Fruit fly (Drosophila melanogaster): ENCODE results near the gene CG1271.

Gene CG1271

DNA sequence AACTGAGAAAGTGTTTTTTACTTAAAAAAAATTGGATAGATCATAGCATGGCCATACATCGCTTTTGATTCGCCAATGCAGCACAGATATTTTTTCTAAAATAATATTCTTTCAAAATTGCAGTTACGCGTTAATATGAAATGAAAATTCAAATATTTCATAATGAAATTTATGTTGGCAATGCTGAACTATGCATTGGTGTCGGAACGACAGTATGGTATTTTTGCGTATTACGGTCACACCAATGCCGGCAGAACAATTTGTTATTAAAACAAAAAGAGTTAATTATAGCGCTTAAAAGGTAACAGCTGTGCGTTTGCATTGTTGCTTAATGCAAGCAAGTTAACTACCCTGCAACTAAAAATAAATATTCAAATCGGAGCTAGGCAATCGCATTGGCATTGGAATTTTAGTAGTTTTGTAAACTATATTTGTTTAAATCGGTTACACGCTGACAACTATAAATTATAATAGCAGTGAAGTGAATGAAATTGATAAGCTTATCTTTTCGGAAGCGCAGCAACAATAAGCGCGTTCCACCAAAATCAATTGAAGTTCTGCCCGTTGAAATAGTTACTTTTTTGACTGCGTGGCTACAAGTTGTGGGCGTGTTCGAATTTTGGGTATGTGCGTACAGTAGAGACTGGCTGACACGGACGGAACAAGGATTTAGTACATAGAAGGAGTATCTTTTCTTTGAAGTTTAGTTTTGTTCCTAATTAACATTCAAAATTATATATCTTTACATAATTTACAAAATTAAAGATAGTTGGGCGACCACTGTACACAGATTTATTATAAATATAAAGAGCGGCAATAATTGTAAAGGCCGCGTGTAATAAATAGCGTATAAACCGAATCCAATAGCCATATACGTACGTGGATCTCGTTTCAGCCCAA lies 9.9 kb upstream of the CG1271 start, which contains the start of gene Prx4 (continued):
- TF ChIP-seq Bgb (GFP tag; IDR thresholded peaks at IDR 0.05; ENCODE audit: partially characterized antibody) = no peak
- TF ChIP-seq hth (optimal IDR thresholded peaks at IDR 0.05) = no peak
- TF ChIP-seq ftz-f1 (GFP tag; optimal IDR thresholded peaks at IDR 0.05) = no peak
- peak in 1 of 2 experiments; percentile 81 for TF ChIP-seq bsh (GFP tag; optimal IDR thresholded peaks at IDR 0.05)
- TF ChIP-seq wor (GFP tag; IDR thresholded peaks at IDR 0.05) = peak; percentile 48; the same call in 1 of the 2 replicates
- peak; percentile 50 for TF ChIP-seq sd (tag; optimal IDR thresholded peaks at IDR 0.05)
- TF ChIP-seq CG3838 (GFP tag; optimal IDR thresholded peaks at IDR 0.05) = no peak
- peak; percentile 65 for TF ChIP-seq ap (GFP tag; IDR thresholded peaks at IDR 0.05)
- peak; percentile 74 for TF ChIP-seq pzg (GFP tag; optimal IDR thresholded peaks at IDR 0.05)
- 0 out of 2 replicates have a peak, but pooled peaks have one; percentile 55 for TF ChIP-seq CG16779 (GFP tag; IDR thresholded peaks at IDR 0.05)
- TF ChIP-seq CG12942 (GFP tag; optimal IDR thresholded peaks at IDR 0.05) = peak; percentile 30
- no peak for TF ChIP-seq Camta (GFP tag; optimal IDR thresholded peaks at IDR 0.05)
- TF ChIP-seq br (optimal IDR thresholded peaks at IDR 0.05) = no peak
- peak; percentile 68 for TF ChIP-seq CG9797 (GFP tag; optimal IDR thresholded peaks at IDR 0.05)
- TF ChIP-seq HmgZ (tag; optimal IDR thresholded peaks at IDR 0.05) = peak; percentile 16
- TF ChIP-seq CG18619 (GFP tag; optimal IDR thresholded peaks at IDR 0.05) = peak; percentile 47
- TF ChIP-seq CG31388 (GFP tag; optimal IDR thresholded peaks at IDR 0.05) = no peak
- no peak for TF ChIP-seq CG12744 (GFP tag; optimal IDR thresholded peaks at IDR 0.05)
- peak; percentile 68 for TF ChIP-seq CoRest (tag; optimal IDR thresholded peaks at IDR 0.05)
- TF ChIP-seq h (optimal IDR thresholded peaks at IDR 0.05) = no peak
- peak; percentile 60; the same call in 1 of the 2 replicates for TF ChIP-seq CG1024 (GFP tag; IDR thresholded peaks at IDR 0.05)
- TF ChIP-seq insv (GFP tag; optimal IDR thresholded peaks at IDR 0.05) = no peak
- peak; percentile 43 for TF ChIP-seq zfh2 (GFP tag; optimal IDR thresholded peaks at IDR 0.05)
- no peak for TF ChIP-seq btn (GFP tag; optimal IDR thresholded peaks at IDR 0.05)
- TF ChIP-seq ken (GFP tag; IDR thresholded peaks at IDR 0.05) = peak; percentile 87; the same call in 2 of the 3 replicates
- TF ChIP-seq CG17359 (tag; optimal IDR thresholded peaks at IDR 0.05) = peak; percentile 84
- no peak for TF ChIP-seq danr (GFP tag; IDR thresholded peaks at IDR 0.05)
- TF ChIP-seq CG6813 (GFP tag; optimal IDR thresholded peaks at IDR 0.05) = peak; percentile 38
- no peak for TF ChIP-seq Atf3 (GFP tag; optimal IDR thresholded peaks at IDR 0.05)
- TF ChIP-seq CG8290 (GFP tag; optimal IDR thresholded peaks at IDR 0.05) = peak; percentile 2
- peak in 1 of 2 experiments; percentile 34 for TF ChIP-seq CG8290 (tag; optimal IDR thresholded peaks at IDR 0.05)
- no peak for TF ChIP-seq CG11723 (GFP tag; optimal IDR thresholded peaks at IDR 0.05)
- TF ChIP-seq CG4424 (GFP tag; optimal IDR thresholded peaks at IDR 0.05) = peak; percentile 70
- peak; percentile 81 for TF ChIP-seq Med (GFP tag)
- TF ChIP-seq luna (GFP tag; optimal IDR thresholded peaks at IDR 0.05) = no peak
- TF ChIP-seq lab (GFP tag; optimal IDR thresholded peaks at IDR 0.05) = peak; percentile 86
- peak; percentile 66; the same call in 1 of the 2 replicates for TF ChIP-seq Atf6 (GFP tag; IDR thresholded peaks at IDR 0.05)
- peak; percentile 24; the same call in 1 of the 2 replicates for TF ChIP-seq dati (GFP tag; IDR thresholded peaks at IDR 0.05)
- peak; percentile 48 for TF ChIP-seq exex (tag; optimal IDR thresholded peaks at IDR 0.05)
- TF ChIP-seq CG3281 (GFP tag; optimal IDR thresholded peaks at IDR 0.05) = peak; percentile 54
- TF ChIP-seq Rfx (GFP tag; IDR thresholded peaks at IDR 0.05) = peak; percentile 77
- peak; percentile 63; the same call in 1 of the 3 replicates for TF ChIP-seq CG2889 (GFP tag; IDR thresholded peaks at IDR 0.05)
- no peak for TF ChIP-seq CG33213 (GFP tag; optimal IDR thresholded peaks at IDR 0.05)
- no peak for TF ChIP-seq z (GFP tag; IDR thresholded peaks at IDR 0.05)
- peak; percentile 81 for TF ChIP-seq row (GFP tag; IDR thresholded peaks at IDR 0.05)
- peak; percentile 65 for TF ChIP-seq NfI (GFP tag; optimal IDR thresholded peaks at IDR 0.05)
- TF ChIP-seq gce (GFP tag; IDR thresholded peaks at IDR 0.05) = peak; percentile 66; the same call in 2 of the 3 replicates
- TF ChIP-seq CG10267 (tag; optimal IDR thresholded peaks at IDR 0.05) = peak; percentile 54
- no peak for TF ChIP-seq zen2 (GFP tag; IDR thresholded peaks at IDR 0.05; ENCODE audit: partially characterized antibody)
- TF ChIP-seq Hr78 (GFP tag; optimal IDR thresholded peaks at IDR 0.05) = peak in 1 of 2 experiments; percentile 6
